Fruit fly (Drosophila melanogaster): ENCODE data around the gene CG14408.

DNA sequence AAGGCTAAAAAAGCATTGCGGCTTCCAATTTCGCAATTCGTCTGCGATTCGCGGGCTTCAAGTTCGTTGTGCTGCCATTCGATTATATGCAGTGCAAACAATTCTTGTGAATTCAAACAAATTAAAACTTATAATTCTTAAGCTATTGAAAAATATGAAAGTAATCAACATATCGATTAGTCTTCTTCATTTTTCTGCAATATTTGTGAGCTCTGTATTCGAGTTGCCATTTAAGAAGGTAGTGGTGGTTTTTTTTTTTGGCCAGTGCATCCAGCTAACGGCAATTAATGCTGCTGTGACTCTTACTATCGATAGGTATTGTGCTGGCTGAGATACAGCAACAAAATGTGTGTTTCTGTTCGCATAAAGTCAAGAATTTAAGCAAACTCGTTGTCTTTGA is 26.1 kb upstream of the CG14408 start:
- no peak for TF ChIP-seq pan (optimal IDR thresholded peaks at IDR 0.05)
- no peak for TF ChIP-seq psq (optimal IDR thresholded peaks at IDR 0.05)
- TF ChIP-seq CG8478 (optimal IDR thresholded peaks at IDR 0.05): no peak
- no peak for TF ChIP-seq Dll (optimal IDR thresholded peaks at IDR 0.05)
- no peak for TF ChIP-seq usp (GFP tag; optimal IDR thresholded peaks at IDR 0.05)

All from whole organism.